Fruit fly (Drosophila melanogaster): ENCODE measurements around the gene CG33766.

The CG33766 gene

dm6 chr3L:22665110-22665509 is 19.7 kb downstream of the CG33766 start (continued):
- no peak for TF ChIP-seq CG12155 (GFP tag; optimal IDR thresholded peaks at IDR 0.05)
- TF ChIP-seq CG12769 (tag; optimal IDR thresholded peaks at IDR 0.05) = peak; percentile 44
- no peak for TF ChIP-seq Lim3 (GFP tag; IDR thresholded peaks at IDR 0.05)
- peak; percentile 30 for TF ChIP-seq CG9727 (GFP tag; optimal IDR thresholded peaks at IDR 0.05)
- TF ChIP-seq tio (GFP tag; optimal IDR thresholded peaks at IDR 0.05) = no peak
- no peak for TF ChIP-seq gem (tag; optimal IDR thresholded peaks at IDR 0.05)
- TF ChIP-seq CG15269 (tag; optimal IDR thresholded peaks at IDR 0.05) = peak; percentile 28
- TF ChIP-seq CG16779 (GFP tag; IDR thresholded peaks at IDR 0.05) = no peak
- peak; percentile 39 for TF ChIP-seq lab (GFP tag; optimal IDR thresholded peaks at IDR 0.05)
- TF ChIP-seq CG1233 (GFP tag; optimal IDR thresholded peaks at IDR 0.05) = peak; percentile 10
- TF ChIP-seq Hsf (GFP tag; optimal IDR thresholded peaks at IDR 0.05) = peak; percentile 17
- TF ChIP-seq CG12071 (GFP tag; optimal IDR thresholded peaks at IDR 0.05) = peak; percentile 7
- peak; percentile 31 for TF ChIP-seq CG16815 (GFP tag; optimal IDR thresholded peaks at IDR 0.05)
- peak; percentile 24; the same call in 1 of the 2 replicates for TF ChIP-seq CG8765 (GFP tag; IDR thresholded peaks at IDR 0.05)
- peak; percentile 18; the same call in 1 of the 2 replicates for TF ChIP-seq CG6689 (GFP tag; IDR thresholded peaks at IDR 0.05)
- TF ChIP-seq CG18599 (GFP tag; optimal IDR thresholded peaks at IDR 0.05) = peak; percentile 20
- no peak for TF ChIP-seq exex (tag; optimal IDR thresholded peaks at IDR 0.05)
- 0 out of 3 replicates have a peak, but pooled peaks have one; percentile 21 for TF ChIP-seq CG17361 (GFP tag; IDR thresholded peaks at IDR 0.05)
- TF ChIP-seq seq (GFP tag; IDR thresholded peaks at IDR 0.05) = no peak
- peak; percentile 21 for TF ChIP-seq tin (GFP tag; optimal IDR thresholded peaks at IDR 0.05)
- TF ChIP-seq br (optimal IDR thresholded peaks at IDR 0.05) = no peak
- 0 out of 2 replicates have a peak, but pooled peaks have one; percentile 35 for TF ChIP-seq ara (GFP tag; IDR thresholded peaks at IDR 0.05)
- peak; percentile 0 for TF ChIP-seq HLH54F (GFP tag; optimal IDR thresholded peaks at IDR 0.05)
- peak; percentile 22 for TF ChIP-seq lilli (GFP tag; optimal IDR thresholded peaks at IDR 0.05)
- TF ChIP-seq CG10979 (tag; optimal IDR thresholded peaks at IDR 0.05) = no peak
- no peak for TF ChIP-seq D (optimal IDR thresholded peaks at IDR 0.05)
- TF ChIP-seq D (GFP tag; optimal IDR thresholded peaks at IDR 0.05) = no peak
- TF ChIP-seq h (optimal IDR thresholded peaks at IDR 0.05) = no peak
- TF ChIP-seq Ptx1 (GFP tag; IDR thresholded peaks at IDR 0.05) = peak; percentile 34; the same call in 1 of the 2 replicates

- TF ChIP-seq CG18599 (GFP tag; optimal IDR thresholded peaks at IDR 0.05) = peak; percentile 10
- TF ChIP-seq stwl (tag; optimal IDR thresholded peaks at IDR 0.05) = peak; percentile 36
- TF ChIP-seq Atf3 (GFP tag; optimal IDR thresholded peaks at IDR 0.05) = no peak
- peak; percentile 32 for TF ChIP-seq grn (GFP tag; optimal IDR thresholded peaks at IDR 0.05)
- no peak for TF ChIP-seq sim (GFP tag; IDR thresholded peaks at IDR 0.05)
- no peak for TF ChIP-seq YL-1 (GFP tag; optimal IDR thresholded peaks at IDR 0.05)
- peak; percentile 19 for TF ChIP-seq exex (tag; optimal IDR thresholded peaks at IDR 0.05)
- no peak for TF ChIP-seq btn (GFP tag; optimal IDR thresholded peaks at IDR 0.05)
- no peak for TF ChIP-seq dmrt11E (tag; optimal IDR thresholded peaks at IDR 0.05)
- no peak for TF ChIP-seq CG15269 (tag; optimal IDR thresholded peaks at IDR 0.05)
- TF ChIP-seq kni (GFP tag; optimal IDR thresholded peaks at IDR 0.05) = peak; percentile 11
- TF ChIP-seq CG10267 (tag; optimal IDR thresholded peaks at IDR 0.05) = no peak
- TF ChIP-seq Hmr (GFP tag; optimal IDR thresholded peaks at IDR 0.05) = peak; percentile 21
- TF ChIP-seq cg (GFP tag; optimal IDR thresholded peaks at IDR 0.05) = peak; percentile 10
- no peak for TF ChIP-seq CG5180 (GFP tag; optimal IDR thresholded peaks at IDR 0.05)
- TF ChIP-seq knrl (GFP tag; IDR thresholded peaks at IDR 0.05; ENCODE audit: partially characterized antibody) = no peak
- TF ChIP-seq amos (GFP tag; IDR thresholded peaks at IDR 0.05; ENCODE audit: partially characterized antibody) = 0 out of 2 replicates have a peak, but pooled peaks have one; percentile 5
- no peak for TF ChIP-seq CG11695 (GFP tag; IDR thresholded peaks at IDR 0.05)
- no peak for TF ChIP-seq CHES-1-like (GFP tag; optimal IDR thresholded peaks at IDR 0.05)
- TF ChIP-seq CG15479 (GFP tag; optimal IDR thresholded peaks at IDR 0.05) = peak; percentile 54
- no peak for TF ChIP-seq trh (GFP tag; optimal IDR thresholded peaks at IDR 0.05)
- no peak for TF ChIP-seq CG30403 (GFP tag; optimal IDR thresholded peaks at IDR 0.05)
- no peak for TF ChIP-seq Deaf1 (tag; optimal IDR thresholded peaks at IDR 0.05)
- no peak for TF ChIP-seq Asciz (GFP tag; optimal IDR thresholded peaks at IDR 0.05)
Observed at dm6 chr3L:22669275-22670006, 24.0 kb downstream of the CG33766 start, which contains the start of gene Jhbp6. Jhbp6 (plus strand) TSS chr3L:22669956.

Data from whole organism, embryonic.